Fruit fly (Drosophila melanogaster): ENCODE results near the gene CG34301.

DNA sequence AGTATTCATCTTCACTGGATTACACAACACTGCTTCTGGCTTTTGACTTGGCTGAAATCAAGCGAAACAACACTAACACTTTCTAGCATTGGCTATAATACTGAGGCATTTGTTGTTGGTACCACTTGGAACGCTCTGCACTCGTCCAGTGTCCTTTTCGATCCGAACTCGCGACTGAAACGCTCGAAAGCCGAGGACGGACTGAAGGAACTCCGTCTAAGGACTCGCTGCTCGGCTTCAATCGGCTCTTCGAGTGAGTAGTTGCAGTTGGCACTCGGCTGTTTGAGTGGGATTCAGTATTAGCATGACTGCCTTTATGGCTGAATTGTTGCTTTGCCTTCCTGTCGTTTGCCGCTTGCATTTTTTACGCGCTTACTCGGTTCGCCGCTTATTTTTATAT is 5.2 kb upstream of the CG34301 start, which contains the start of the genes CG34135 and CG11768:
- TF ChIP-seq Pif1A (GFP tag; optimal IDR thresholded peaks at IDR 0.05) (no peak), Ets98B (GFP tag; IDR thresholded peaks at IDR 0.05) (no peak), CG14655 (GFP tag; optimal IDR thresholded peaks at IDR 0.05) (no peak), EcR (GFP tag; optimal IDR thresholded peaks at IDR 0.05) (no peak), D1 (tag; optimal IDR thresholded peaks at IDR 0.05) (no peak), fd96Ca (GFP tag; IDR thresholded peaks at IDR 0.05) (no peak), rn (GFP tag; IDR thresholded peaks at IDR 0.05) (no peak)

Data from whole organism, pupa.